Fruit fly (Drosophila melanogaster) whole organism: ENCODE data around the gene CG10469.

Experiments
- CG8478 ChIP-seq: fragments of >200 bp; optimal IDR thresholded peaks from 2 replicates; lab custom pipeline; 2018; ENCODE audit warnings: inconsistent platforms
- Dll ChIP-seq: fragments of >200 bp; optimal IDR thresholded peaks from 2 replicates; lab custom pipeline; 2017
- EcR ChIP-seq, 2 experiments: fragments of >200 bp; optimal IDR thresholded peaks; 2 replicates each; lab custom pipeline; 2017; ENCODE audit warnings: missing biosample characterization in 2 of 2, missing genetic modification characterization in 2 of 2, missing genetic modification reagents in 2 of 2
- pan ChIP-seq: fragments of >200 bp; optimal IDR thresholded peaks from 2 replicates; lab custom pipeline; 2017
- psq ChIP-seq: fragments of >200 bp; optimal IDR thresholded peaks from 2 replicates; lab custom pipeline; 2017
- usp ChIP-seq: fragments of >200 bp; optimal IDR thresholded peaks from 2 replicates; lab custom pipeline; 2017; ENCODE audit warnings: missing biosample characterization, missing genetic modification characterization, mixed read lengths

DNA sequence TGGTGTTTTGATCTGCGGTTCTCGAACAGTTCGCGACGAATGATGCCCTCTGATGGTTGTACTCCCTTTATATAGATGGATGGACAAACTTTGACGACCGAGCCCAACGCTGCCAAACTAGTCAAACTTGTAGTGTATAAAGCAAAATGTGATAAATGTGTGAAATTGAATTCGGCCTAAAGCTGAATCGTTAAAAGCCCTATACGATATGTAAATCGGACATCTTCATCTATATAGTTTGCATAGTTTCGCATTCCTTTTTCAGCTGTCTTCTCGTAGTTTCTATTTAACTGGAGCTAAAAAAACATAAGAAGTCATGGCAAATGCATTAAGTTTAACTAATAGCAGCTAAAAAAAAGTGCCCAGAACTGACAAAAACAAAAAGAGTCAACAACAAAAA, 40.4 kb upstream of the CG10469 start, which contains the start of gene Lcp65Ag2:
- TF ChIP-seq usp (GFP tag; lab: Kevin White, UChicago) (no peak), pan (lab: Kevin White, UChicago) (no peak), psq (no peak), Dll (lab: Kevin White, UChicago) (no peak), EcR (GFP tag; optimal IDR thresholded peaks at IDR 0.05; lab: Kevin White, UChicago) (no peak), CG8478 (no peak)
